Fruit fly (Drosophila melanogaster) whole organism, pupa: ENCODE results near the gene CG4213.

Experiments used
- CG10348 ChIP-seq: fragments of 200-800 bp; sonication (Bioruptor generic); IDR thresholded peaks from 2 replicates; pipeline ENCODE4 v1.3.6; 2022; ENCODE audit warnings: missing biosample characterization, missing genetic modification characterization
- CG12605 ChIP-seq: fragments of 200-800 bp; sonication (Bioruptor generic); IDR thresholded peaks from 2 replicates; pipeline ENCODE4 v1.3.6; 2022; ENCODE audit warnings: missing biosample characterization, missing genetic modification characterization
- CG13204 ChIP-seq: fragments of 200-800 bp; sonication (Bioruptor generic); optimal IDR thresholded peaks from 2 replicates; lab custom pipeline; 2018; ENCODE audit warnings: missing biosample characterization, mild to moderate bottlenecking, missing genetic modification characterization, moderate library complexity
- CG14655 ChIP-seq: fragments of 200-800 bp; sonication (Bioruptor generic); optimal IDR thresholded peaks from 3 replicates; lab custom pipeline; 2017; ENCODE audit warnings: mild to moderate bottlenecking, missing biosample characterization, missing genetic modification reagents, missing genetic modification characterization
- CG15710 ChIP-seq: fragments of 200-800 bp; sonication (Bioruptor generic); optimal IDR thresholded peaks from 2 replicates; lab custom pipeline; 2018; ENCODE audit warnings: missing biosample characterization, mild to moderate bottlenecking, missing genetic modification characterization, moderate library complexity
- CG17806 ChIP-seq: fragments of 200-800 bp; sonication (Bioruptor generic); optimal IDR thresholded peaks from 2 replicates; lab custom pipeline; 2018; ENCODE audit warnings: missing biosample characterization, mild to moderate bottlenecking, missing genetic modification characterization, moderate library complexity
- CG32121 ChIP-seq: fragments of 200-800 bp; sonication (Bioruptor generic); IDR thresholded peaks from 2 replicates; pipeline ENCODE4 v1.3.6; 2022; ENCODE audit warnings: missing biosample characterization, missing genetic modification characterization
- CG34367 ChIP-seq: fragments of 200-800 bp; sonication (Bioruptor generic); optimal IDR thresholded peaks from 2 replicates; lab custom pipeline; 2018; ENCODE audit warnings: missing biosample characterization, mild to moderate bottlenecking, missing genetic modification characterization
- CG4496 ChIP-seq: fragments of 200-800 bp; sonication (Bioruptor generic); IDR thresholded peaks from 3 replicates; pipeline ENCODE4 v1.3.6; 2022; ENCODE audit warnings: missing biosample characterization, missing genetic modification characterization
- CG8159 ChIP-seq: fragments of 200-800 bp; sonication (Bioruptor generic); optimal IDR thresholded peaks from 3 replicates; lab custom pipeline; 2018; ENCODE audit warnings: missing biosample characterization, mild to moderate bottlenecking, missing genetic modification characterization, moderate library complexity
- CG8301 ChIP-seq: fragments of 200-800 bp; sonication (Bioruptor generic); optimal IDR thresholded peaks from 2 replicates; lab custom pipeline; 2018; ENCODE audit warnings: missing biosample characterization, mild to moderate bottlenecking, missing genetic modification characterization
- CG9948 ChIP-seq: fragments of 200-800 bp; sonication (Bioruptor generic); optimal IDR thresholded peaks from 2 replicates; lab custom pipeline; 2018; ENCODE audit warnings: missing biosample characterization, mild to moderate bottlenecking, missing genetic modification characterization, moderate library complexity
- D1 ChIP-seq: fragments of 200-800 bp; sonication (Bioruptor generic); optimal IDR thresholded peaks from 2 replicates; lab custom pipeline; 2018; ENCODE audit warnings: missing biosample characterization, mild to moderate bottlenecking, missing genetic modification characterization, moderate library complexity
- EcR ChIP-seq: fragments of 200-800 bp; sonication (Bioruptor generic); optimal IDR thresholded peaks from 3 replicates; lab custom pipeline; 2019; ENCODE audit warnings: missing biosample characterization, missing genetic modification characterization, mild to moderate bottlenecking, moderate library complexity, missing genetic modification reagents
- Ets98B ChIP-seq: fragments of 200-800 bp; sonication (Bioruptor generic); IDR thresholded peaks from 2 replicates; pipeline ENCODE4 v1.3.6; 2022; ENCODE audit warnings: missing biosample characterization, missing genetic modification characterization
- Pif1A ChIP-seq: fragments of 200-800 bp; sonication (Bioruptor generic); optimal IDR thresholded peaks from 3 replicates; lab custom pipeline; 2016; ENCODE audit warnings: missing biosample characterization, missing genetic modification characterization
- Pif1B ChIP-seq: fragments of 200-800 bp; sonication (Bioruptor generic); optimal IDR thresholded peaks from 3 replicates; lab custom pipeline; 2016; ENCODE audit warnings: missing biosample characterization, missing genetic modification characterization
- Snoo ChIP-seq: fragments of 200-800 bp; sonication (Bioruptor generic); optimal IDR thresholded peaks from 3 replicates; lab custom pipeline; 2017; ENCODE audit warnings: missing biosample characterization, mild to moderate bottlenecking, missing genetic modification characterization, inconsistent platforms
- fd96Ca ChIP-seq: fragments of 200-800 bp; sonication (Bioruptor generic); IDR thresholded peaks from 3 replicates; pipeline ENCODE4 v1.3.6; 2022; ENCODE audit warnings: missing biosample characterization, missing genetic modification characterization
- gl ChIP-seq: fragments of 200-800 bp; sonication (Bioruptor generic); optimal IDR thresholded peaks from 2 replicates; lab custom pipeline; 2018; ENCODE audit warnings: missing biosample characterization, mild to moderate bottlenecking, missing genetic modification characterization
- rn ChIP-seq: fragments of 200-800 bp; sonication (Bioruptor generic); IDR thresholded peaks from 2 replicates; pipeline ENCODE4 v1.3.6; 2022; ENCODE audit warnings: missing biosample characterization, missing genetic modification characterization

Gene CG4213

DNA sequence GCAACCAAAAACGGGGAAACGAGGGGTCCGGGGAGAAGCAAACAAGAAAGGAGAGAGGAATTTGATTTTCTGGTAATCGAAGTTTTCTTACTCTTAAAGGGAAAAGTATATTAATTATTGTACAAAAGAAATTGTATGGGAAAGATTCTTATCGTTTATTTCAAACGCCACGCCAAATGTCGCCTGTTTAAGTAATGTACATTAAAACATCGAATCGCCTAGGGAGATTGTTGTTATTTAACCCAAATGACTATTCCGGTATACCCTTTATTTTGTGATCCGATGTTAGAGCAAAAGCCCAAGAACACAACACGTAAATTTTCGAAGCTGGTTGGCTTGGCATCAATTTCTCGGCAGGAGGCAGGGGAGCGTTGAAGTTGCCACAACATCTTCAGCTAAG lies 37.3 kb upstream of the CG4213 start:
- TF ChIP-seq fd96Ca (GFP tag; lab: Robert Waterston, UW) (peak; percentile 81), CG17806 (tag; lab: Kevin White, UChicago) (peak; percentile 92), CG8301 (tag; lab: Kevin White, UChicago) (peak; percentile 90), CG4496 (peak; percentile 70), EcR (GFP tag; lab: Kevin White, UChicago) (no peak), Ets98B (GFP tag; lab: Robert Waterston, UW) (peak; percentile 82), CG8159 (tag; lab: Kevin White, UChicago) (peak; percentile 87), CG10348 (no peak), CG32121 (0 out of 2 replicates have a peak, but pooled peaks have one; percentile 18), CG34367 (tag; lab: Kevin White, UChicago) (peak; percentile 76), CG12605 (peak; percentile 57), rn (0 out of 2 replicates have a peak, but pooled peaks have one; percentile 14), CG14655 (peak; percentile 92), CG15710 (tag; lab: Kevin White, UChicago) (peak; percentile 82), Pif1A (GFP tag; lab: Kevin White, UChicago) (peak; percentile 82), D1 (tag; lab: Kevin White, UChicago) (peak; percentile 54), Pif1B (peak; percentile 82), CG13204 (GFP tag; lab: Kevin White, UChicago) (no peak), CG9948 (tag; lab: Kevin White, UChicago) (peak; percentile 89), Snoo (peak; percentile 85), gl (peak; percentile 67)

DNA sequence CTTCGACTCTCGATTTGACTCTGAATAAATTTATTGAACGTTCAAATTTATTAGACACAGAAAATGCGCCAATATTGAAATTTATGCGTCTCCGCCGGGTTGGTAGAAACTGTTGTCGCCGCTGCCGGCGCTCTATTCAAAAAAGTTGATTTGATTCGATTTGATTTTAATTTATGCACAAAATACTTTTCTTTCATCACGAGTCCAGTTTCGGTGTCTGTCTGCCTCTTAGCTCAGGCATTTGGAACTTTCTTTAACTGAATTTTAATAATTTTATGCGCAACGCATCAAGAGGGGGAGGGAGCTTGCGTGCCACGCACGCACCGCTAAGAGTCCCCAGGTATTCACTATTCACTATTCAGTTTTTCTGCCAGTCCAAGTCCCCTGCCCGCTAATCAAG lies 35.5 kb upstream of the CG4213 start:
- TF ChIP-seq CG17806 (tag; lab: Kevin White, UChicago), result no peak
- no peak for TF ChIP-seq CG32121
- TF ChIP-seq, all 21 proteins: peak for 0

dm6 chr2L:435311-435806 lies 33.4 kb upstream of the CG4213 start:
- TF ChIP-seq rn (peak; percentile 54; the same call in 1 of the 2 replicates), CG34367 (tag; lab: Kevin White, UChicago) (peak; percentile 19), CG8159 (tag; lab: Kevin White, UChicago) (peak; percentile 61), gl (peak; percentile 5), CG8301 (tag; lab: Kevin White, UChicago) (peak; percentile 61), Pif1A (GFP tag; lab: Kevin White, UChicago) (peak; percentile 53), CG10348 (0 out of 2 replicates have a peak, but pooled peaks have one; percentile 23), Ets98B (GFP tag; lab: Robert Waterston, UW) (peak; percentile 83), D1 (tag; lab: Kevin White, UChicago) (no peak), CG9948 (tag; lab: Kevin White, UChicago) (peak; percentile 52), CG13204 (GFP tag; lab: Kevin White, UChicago) (no peak), EcR (GFP tag; lab: Kevin White, UChicago) (peak; percentile 2), Pif1B (peak; percentile 51), CG4496 (peak; percentile 54; the same call in 1 of the 3 replicates), CG12605 (peak; percentile 64), CG17806 (tag; lab: Kevin White, UChicago) (peak; percentile 60), fd96Ca (GFP tag; lab: Robert Waterston, UW) (peak; percentile 54; the same call in 1 of the 3 replicates), Snoo (no peak), CG15710 (tag; lab: Kevin White, UChicago) (peak; percentile 49), CG14655 (peak; percentile 66), CG32121 (peak; percentile 83)

dm6 chr2L:434439-434838 lies 32.4 kb upstream of the CG4213 start:
- TF ChIP-seq EcR (GFP tag; lab: Kevin White, UChicago) (no peak), CG9948 (tag; lab: Kevin White, UChicago) (no peak)

DNA sequence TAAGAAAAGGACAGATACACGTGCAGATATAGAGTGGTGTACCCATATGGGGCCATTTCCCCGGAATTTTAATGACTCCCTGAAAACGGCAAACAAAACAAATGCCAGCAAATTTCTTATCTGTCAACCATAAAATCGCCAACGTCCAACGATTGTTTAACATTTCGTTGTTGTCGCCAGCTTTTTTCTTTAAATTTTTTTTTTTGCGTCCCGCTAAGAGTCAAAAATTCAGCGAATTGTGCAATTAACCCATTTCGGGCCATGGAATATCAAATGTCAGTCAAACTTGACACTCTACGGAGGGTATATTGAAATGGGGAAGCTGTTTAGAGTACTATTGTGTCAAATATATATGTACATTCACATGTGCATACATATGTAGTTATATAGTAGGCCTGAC lies 30.1 kb upstream of the CG4213 start:
- TF ChIP-seq Pif1A (GFP tag; lab: Kevin White, UChicago) (no peak), CG12605 (no peak), CG10348 (no peak), fd96Ca (GFP tag; lab: Robert Waterston, UW) (no peak), Snoo (no peak), D1 (tag; lab: Kevin White, UChicago) (no peak), CG17806 (tag; lab: Kevin White, UChicago) (no peak), Ets98B (GFP tag; lab: Robert Waterston, UW) (no peak), gl (no peak), EcR (GFP tag; lab: Kevin White, UChicago) (no peak), rn (no peak), CG15710 (tag; lab: Kevin White, UChicago) (no peak), CG14655 (no peak), CG34367 (tag; lab: Kevin White, UChicago) (no peak), CG8301 (tag; lab: Kevin White, UChicago) (no peak)
- TF ChIP-seq, all 21 proteins: peak for 0

DNA sequence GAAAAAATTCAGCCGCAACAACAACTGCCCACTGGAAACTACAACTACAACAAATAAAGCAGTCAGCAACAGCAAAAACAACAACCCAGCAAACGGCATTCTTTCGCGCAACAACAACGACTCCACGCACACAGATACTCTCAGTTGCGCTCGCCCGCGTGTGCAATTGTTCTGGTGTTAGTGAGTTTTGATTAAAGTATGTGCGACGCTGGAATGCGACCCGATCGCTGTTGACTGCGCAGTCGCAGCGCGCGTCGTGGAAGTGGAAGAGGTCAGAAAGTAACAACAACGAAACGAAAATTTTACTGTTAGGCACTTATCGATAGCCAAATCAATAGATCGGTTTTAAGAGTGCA lies 29.6 kb upstream of the CG4213 start:
- TF ChIP-seq CG4496, result peak; percentile 9; the same call in 1 of the 3 replicates
- no peak for TF ChIP-seq CG8301 (tag; lab: Kevin White, UChicago)
- TF ChIP-seq EcR (GFP tag; lab: Kevin White, UChicago), result peak; percentile 26
- TF ChIP-seq CG13204 (GFP tag; lab: Kevin White, UChicago), result peak; percentile 58
- no peak for TF ChIP-seq CG9948 (tag; lab: Kevin White, UChicago)
